Worm (Caenorhabditis elegans): ENCODE results near the gene F27B3.8.

The F27B3.8 gene

DNA sequence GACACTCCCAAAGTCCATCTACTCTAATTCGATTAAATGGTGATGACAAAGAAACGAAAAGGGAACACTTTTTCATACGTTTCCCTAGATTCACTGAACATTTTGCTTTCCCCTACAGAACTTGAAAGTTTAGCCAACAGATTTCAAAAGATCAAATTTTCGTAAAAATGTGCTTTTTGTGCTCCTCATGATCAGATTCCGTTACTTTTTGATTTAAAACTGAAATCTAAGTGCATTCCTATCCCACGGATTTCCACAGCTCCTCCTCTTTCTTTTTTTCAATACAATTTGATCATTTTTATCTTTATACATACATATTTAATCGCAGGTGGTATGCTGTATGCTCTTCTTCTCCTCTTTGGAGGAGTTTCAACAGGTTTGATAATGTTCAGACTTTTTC, 8.1 kb downstream of the F27B3.8 start, which contains the start of gene ddo-3:
Gene ddo-3, plus strand, starts transcription at position 301 of the 400 bp plus-strand sequence.
- TF ChIP-seq ets-5 (GFP tag; IDR thresholded peaks at IDR 0.05): no peak
- TF ChIP-seq aha-1 (tag; optimal IDR thresholded peaks at IDR 0.05): no peak
- TF ChIP-seq vab-15 (tag; optimal IDR thresholded peaks at IDR 0.05): no peak
- no peak for TF ChIP-seq fkh-8 (tag; optimal IDR thresholded peaks at IDR 0.05)
- TF ChIP-seq lir-3 (tag; optimal IDR thresholded peaks at IDR 0.05; ENCODE audit: poor library complexity): no peak
- TF ChIP-seq dpl-1 (GFP tag; optimal IDR thresholded peaks at IDR 0.05): no peak

DNA sequence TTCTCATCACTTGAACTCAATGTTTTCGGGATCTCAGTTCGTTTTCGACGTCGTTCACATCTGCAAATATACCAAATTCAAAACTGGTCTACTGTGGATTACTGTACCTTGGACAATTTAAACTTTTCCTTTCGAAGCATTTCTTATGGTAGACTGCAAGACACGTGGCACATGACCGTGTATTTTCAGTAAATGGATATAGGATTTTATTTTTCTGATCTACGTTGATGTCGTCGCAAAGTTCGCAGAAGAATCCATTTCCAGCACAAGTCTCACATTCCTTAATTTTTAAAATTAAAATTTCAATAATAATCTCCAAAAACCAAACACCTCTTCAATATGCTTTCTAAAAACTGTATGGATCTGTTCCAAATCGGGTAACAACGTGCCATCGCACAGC, 10.0 kb downstream of the F27B3.8 start:
- TF ChIP-seq ama-1 (optimal IDR thresholded peaks at IDR 0.05): no peak
- TF ChIP-seq lsy-2 (tag; optimal IDR thresholded peaks at IDR 0.05): no peak

DNA sequence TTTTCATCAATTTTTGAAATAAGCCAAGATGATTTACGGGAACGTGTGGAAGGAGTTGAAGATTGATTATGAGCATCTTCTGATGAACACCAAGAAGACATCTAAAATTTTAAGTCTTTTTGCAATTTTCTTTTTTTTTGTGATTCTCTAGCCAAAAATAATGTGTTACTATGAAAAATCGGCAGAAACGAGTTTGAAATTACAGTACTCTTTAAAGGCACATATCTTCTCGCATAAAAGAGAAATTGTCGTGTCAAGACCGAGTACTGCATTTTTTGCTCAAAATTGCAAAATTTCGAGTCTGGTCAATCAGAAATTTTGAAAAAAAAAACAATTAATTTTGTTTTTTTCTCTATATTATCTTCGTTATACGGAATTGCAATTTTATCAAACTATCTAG, 12.6 kb downstream of the F27B3.8 start, which contains the start of gene F20H11.1:
Gene F20H11.1, minus strand, starts transcription at position 101 of the 400 bp plus-strand sequence.
- TF ChIP-seq efl-1 (optimal IDR thresholded peaks at IDR 0.05): no peak
- TF ChIP-seq efl-1 (GFP tag; optimal IDR thresholded peaks at IDR 0.05 in 1 of 2): peak in 1 of 2 experiments; percentile 63
- no peak for TF ChIP-seq Y116A8C.19 (tag; optimal IDR thresholded peaks at IDR 0.05; ENCODE audit: borderline replicate concordance)
- peak; percentile 5 for TF ChIP-seq nhr-85 (tag)

ce11 chrIII:6594069-6594468, 14.6 kb downstream of the F27B3.8 start:
- TF ChIP-seq tbx-2 (tag; optimal IDR thresholded peaks at IDR 0.05): no peak
- no peak for TF ChIP-seq skn-1 (tag; optimal IDR thresholded peaks at IDR 0.05)
- TF ChIP-seq ztf-4 (tag; optimal IDR thresholded peaks at IDR 0.05): no peak
- TF ChIP-seq nhr-19 (GFP tag; conservative IDR thresholded peaks at IDR 0.05): no peak
- TF ChIP-seq nhr-47 (tag; optimal IDR thresholded peaks at IDR 0.05): no peak
- TF ChIP-seq ceh-63 (GFP tag; optimal IDR thresholded peaks at IDR 0.05): no peak
- TF ChIP-seq zip-4 (GFP tag; optimal IDR thresholded peaks at IDR 0.05): no peak
- TF ChIP-seq tlp-1 (tag; optimal IDR thresholded peaks at IDR 0.05): no peak
- no peak for TF ChIP-seq aha-1 (tag; optimal IDR thresholded peaks at IDR 0.05)
- TF ChIP-seq nhr-76 (tag; optimal IDR thresholded peaks at IDR 0.05): no peak
- TF ChIP-seq ces-1 (GFP tag; optimal IDR thresholded peaks at IDR 0.05): no peak
- TF ChIP-seq aly-2 (tag; optimal IDR thresholded peaks at IDR 0.05): no peak
- TF ChIP-seq mdl-1 (tag; optimal IDR thresholded peaks at IDR 0.05): no peak
- TF ChIP-seq nhr-12 (tag; optimal IDR thresholded peaks at IDR 0.05): no peak
- no peak for TF ChIP-seq pqm-1 (tag; optimal IDR thresholded peaks at IDR 0.05)
- TF ChIP-seq vab-15 (tag; optimal IDR thresholded peaks at IDR 0.05): no peak
- no peak for TF ChIP-seq ceh-88 (GFP tag; IDR thresholded peaks at IDR 0.05)
- TF ChIP-seq nhr-84 (tag; optimal IDR thresholded peaks at IDR 0.05): no peak
- no peak for TF ChIP-seq lin-13 (GFP tag; optimal IDR thresholded peaks at IDR 0.05)

DNA sequence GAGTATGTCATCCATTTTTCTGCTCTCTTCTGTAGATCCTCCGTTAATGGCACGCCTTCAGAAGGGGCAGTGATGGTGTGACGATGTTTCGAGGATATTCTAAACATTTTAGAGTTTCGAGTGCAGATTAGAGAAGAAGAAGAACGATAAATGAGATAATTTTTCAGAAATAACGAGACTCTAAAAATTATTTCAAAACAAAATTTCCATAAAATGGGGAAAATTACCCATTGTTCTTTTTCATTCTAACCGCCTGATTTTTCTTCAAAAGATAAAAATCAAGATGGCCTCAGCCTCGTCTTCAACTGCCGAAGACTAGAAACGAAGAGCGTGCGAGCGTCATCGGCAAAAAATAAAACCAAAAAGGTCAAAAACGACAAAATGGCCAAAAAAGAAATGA, 21.6 kb downstream of the F27B3.8 start, which contains the start of gene let-765:
Gene let-765, minus strand, starts transcription at position 101 of the 400 bp plus-strand sequence.
- TF ChIP-seq nhr-76 (tag; optimal IDR thresholded peaks at IDR 0.05) (no peak), dsc-1 (tag; optimal IDR thresholded peaks at IDR 0.05) (no peak), efl-1 (optimal IDR thresholded peaks at IDR 0.05) (no peak), efl-1 (GFP tag; optimal IDR thresholded peaks at IDR 0.05 in 1 of 2) (peak in 1 of 2 experiments; percentile 22), tbx-2 (tag; optimal IDR thresholded peaks at IDR 0.05) (no peak), elt-3 (tag; optimal IDR thresholded peaks at IDR 0.05) (no peak), blmp-1 (tag; optimal IDR thresholded peaks at IDR 0.05) (peak; percentile 32), fkh-4 (tag; optimal IDR thresholded peaks at IDR 0.05; ENCODE audit: borderline replicate concordance) (no peak), rnt-1 (tag; optimal IDR thresholded peaks at IDR 0.05) (no peak), lin-14 (GFP tag; optimal IDR thresholded peaks at IDR 0.05) (peak; percentile 25), aly-2 (tag; optimal IDR thresholded peaks at IDR 0.05) (no peak), jun-1 (tag; optimal IDR thresholded peaks at IDR 0.05) (no peak), sox-4 (tag; optimal IDR thresholded peaks at IDR 0.05) (no peak), xbp-1 (tag; optimal IDR thresholded peaks at IDR 0.05) (no peak), isw-1 (GFP tag; IDR thresholded peaks at IDR 0.05) (no peak), nhr-47 (tag; optimal IDR thresholded peaks at IDR 0.05) (no peak), fos-1 (tag; optimal IDR thresholded peaks at IDR 0.05) (no peak), C04F5.9 (tag; optimal IDR thresholded peaks at IDR 0.05) (no peak)
